Worm (Caenorhabditis elegans) whole organism, midembryonic: ENCODE measurements around the gene fbxa-108.

ENCODE experiments used
- T22C8.4 ChIP-seq: fragments of 200-800 bp; sonication (Bioruptor generic); IDR thresholded peaks from 2 replicates; pipeline ENCODE4 v1.3.6; 2022; ENCODE audit warnings: missing genetic modification characterization, missing compliant biosample characterization
- klf-2 ChIP-seq: fragments of 200-800 bp; sonication (Bioruptor generic); conservative IDR thresholded peaks from 2 replicates; pipeline ENCODE4 v1.3.6; 2022; ENCODE audit warnings: missing genetic modification reagents, missing genetic modification characterization, missing compliant biosample characterization

DNA sequence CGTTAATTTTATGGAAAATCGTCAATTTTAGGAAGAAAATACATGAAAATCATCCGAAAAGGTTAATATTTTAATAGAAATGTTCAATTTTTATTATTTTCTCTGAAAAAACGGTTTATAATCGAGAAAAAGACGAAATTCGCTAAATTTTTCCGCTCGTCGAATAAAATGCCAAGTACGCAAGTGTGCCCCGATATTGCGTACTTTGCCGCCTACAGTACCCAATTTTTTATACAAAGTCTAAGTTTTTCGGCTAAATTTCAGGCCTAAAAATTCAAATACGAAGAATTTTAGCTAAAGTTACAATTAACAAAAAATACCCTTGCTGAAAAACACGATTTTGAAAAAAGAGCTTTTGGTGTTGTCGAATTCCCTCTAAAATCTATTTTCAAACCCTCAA is 361 bp downstream of the fbxa-108 start:
- TF ChIP-seq T22C8.4 (GFP tag; lab: Robert Waterston, UW) (no peak), klf-2 (no peak)
